Worm (Caenorhabditis elegans): Measurements from ENCODE around the gene T23B12.11.

Gene T23B12.11

ce11 chrV:8454995-8455446 lies at the start of gene T23B12.11:
Gene T23B12.11, plus strand, starts transcription at chrV:8455396.
- TF ChIP-seq tbx-8 (GFP tag; optimal IDR thresholded peaks at IDR 0.05), result no peak
- no peak for TF ChIP-seq elt-1 (tag; optimal IDR thresholded peaks at IDR 0.05; ENCODE audit: borderline replicate concordance, insufficient read depth)
- no peak for TF ChIP-seq nhr-28 (tag; optimal IDR thresholded peaks at IDR 0.05)
- no peak for TF ChIP-seq cnd-1 (tag; optimal IDR thresholded peaks at IDR 0.05)

ce11 chrV:8406155-8406554 lies 49.0 kb upstream of the T23B12.11 start:
- no peak for TF ChIP-seq cnd-1 (tag; optimal IDR thresholded peaks at IDR 0.05)
- no peak for TF ChIP-seq ceh-39 (tag; optimal IDR thresholded peaks at IDR 0.05)
- no peak for TF ChIP-seq elt-3 (tag; optimal IDR thresholded peaks at IDR 0.05)
- TF ChIP-seq unc-120 (tag; optimal IDR thresholded peaks at IDR 0.05; ENCODE audit: poor library complexity, severe bottlenecking), result no peak
- no peak for TF ChIP-seq mls-2 (tag; optimal IDR thresholded peaks at IDR 0.05)
- no peak for TF ChIP-seq nhr-28 (tag; optimal IDR thresholded peaks at IDR 0.05)
- no peak for TF ChIP-seq hlh-1 (tag; optimal IDR thresholded peaks at IDR 0.05)
- TF ChIP-seq zip-8 (tag; optimal IDR thresholded peaks at IDR 0.05), result no peak
- no peak for TF ChIP-seq sptf-1 (tag; optimal IDR thresholded peaks at IDR 0.05)
- no peak for TF ChIP-seq nhr-2 (tag; optimal IDR thresholded peaks at IDR 0.05)
- no peak for TF ChIP-seq sem-2 (GFP tag; optimal IDR thresholded peaks at IDR 0.05)
- TF ChIP-seq ham-2 (GFP tag; optimal IDR thresholded peaks at IDR 0.05), result no peak

- TF ChIP-seq unc-120 (tag; optimal IDR thresholded peaks at IDR 0.05; ENCODE audit: poor library complexity, severe bottlenecking) (no peak), zip-8 (tag; optimal IDR thresholded peaks at IDR 0.05) (no peak), ceh-39 (tag; optimal IDR thresholded peaks at IDR 0.05) (no peak), cnd-1 (tag; optimal IDR thresholded peaks at IDR 0.05) (no peak), ham-2 (GFP tag; optimal IDR thresholded peaks at IDR 0.05) (no peak), unc-62 (GFP tag; optimal IDR thresholded peaks at IDR 0.05) (no peak), ceh-43 (GFP tag; optimal IDR thresholded peaks at IDR 0.05) (no peak), nhr-12 (tag; optimal IDR thresholded peaks at IDR 0.05) (no peak), lin-13 (tag; optimal IDR thresholded peaks at IDR 0.05) (no peak), mep-1 (tag; optimal IDR thresholded peaks at IDR 0.05) (no peak), elt-3 (tag; optimal IDR thresholded peaks at IDR 0.05) (no peak), nhr-2 (tag; optimal IDR thresholded peaks at IDR 0.05) (no peak), tbx-8 (GFP tag; optimal IDR thresholded peaks at IDR 0.05) (no peak), mls-2 (tag; optimal IDR thresholded peaks at IDR 0.05) (no peak), nhr-237 (tag; optimal IDR thresholded peaks at IDR 0.05) (no peak), nhr-76 (tag; optimal IDR thresholded peaks at IDR 0.05) (no peak), flh-1 (GFP tag; optimal IDR thresholded peaks at IDR 0.05) (no peak)
These were observed 48.3 kb upstream of the T23B12.11 start for ce11 chrV:8406911-8407310.

- TF ChIP-seq blmp-1 (tag; optimal IDR thresholded peaks at IDR 0.05) (peak; percentile 78), flh-1 (GFP tag; optimal IDR thresholded peaks at IDR 0.05) (no peak)
These were observed 45.6 kb upstream of the T23B12.11 start for ce11 chrV:8409594-8409993.

- TF ChIP-seq flh-1 (GFP tag; optimal IDR thresholded peaks at IDR 0.05) (no peak), ceh-83 (GFP tag; optimal IDR thresholded peaks at IDR 0.05) (no peak), bed-3 (GFP tag; optimal IDR thresholded peaks at IDR 0.05) (no peak), ceh-43 (GFP tag; optimal IDR thresholded peaks at IDR 0.05) (no peak), hlh-1 (tag; optimal IDR thresholded peaks at IDR 0.05) (no peak), mls-2 (tag; optimal IDR thresholded peaks at IDR 0.05) (no peak), ceh-39 (tag; optimal IDR thresholded peaks at IDR 0.05) (no peak), lsy-2 (tag; optimal IDR thresholded peaks at IDR 0.05) (no peak), snpc-4 (tag; optimal IDR thresholded peaks at IDR 0.05) (no peak), M03D4.4 (tag; optimal IDR thresholded peaks at IDR 0.05) (no peak), nhr-76 (tag; optimal IDR thresholded peaks at IDR 0.05) (no peak), unc-39 (tag; optimal IDR thresholded peaks at IDR 0.05) (no peak), tbx-8 (GFP tag; optimal IDR thresholded peaks at IDR 0.05) (no peak), elt-3 (tag; optimal IDR thresholded peaks at IDR 0.05) (no peak), lin-32 (GFP tag; optimal IDR thresholded peaks at IDR 0.05) (no peak)
These were observed 44.8 kb upstream of the T23B12.11 start, which contains the start of gene F52E1.2 for ce11 chrV:8410406-8410805. Gene F52E1.2, plus strand, starts transcription at chrV:8410595.
